Worm (Caenorhabditis elegans) whole organism, L4 larva: ENCODE results near the gene fpn-1.2.

Experiments used
- F10B5.3 ChIP-seq: sonication (generic microtip); optimal IDR thresholded peaks from 2 replicates; lab custom pipeline; 2016; ENCODE audit warnings: mild to moderate bottlenecking, missing genetic modification characterization, missing compliant biosample characterization
- F37D6.2 ChIP-seq: sonication (generic microtip); optimal IDR thresholded peaks from 2 replicates; lab custom pipeline; 2016; ENCODE audit warnings: mild to moderate bottlenecking, missing genetic modification characterization, missing compliant biosample characterization
- F49E8.2 ChIP-seq: sonication (generic microtip); optimal IDR thresholded peaks from 2 replicates; lab custom pipeline; 2016; ENCODE audit warnings: missing compliant biosample characterization, mild to moderate bottlenecking, missing genetic modification characterization, borderline replicate concordance
- R02D3.7 ChIP-seq: fragments of 150-350 bp; sonication (generic microtip); optimal IDR thresholded peaks from 3 replicates; lab custom pipeline; 2014; ENCODE audit warnings: missing biosample characterization, missing genetic modification characterization
- T26A8.4 ChIP-seq: fragments of 200-800 bp; sonication (Bioruptor generic); IDR thresholded peaks from 2 replicates; pipeline ENCODE4 v1.3.6; 2022; ENCODE audit warnings: missing genetic modification characterization, missing compliant biosample characterization
- Y5F2A.4 ChIP-seq: fragments of 200-800 bp; sonication (Bioruptor generic); optimal IDR thresholded peaks from 2 replicates; lab custom pipeline; 2018; ENCODE audit warnings: mild to moderate bottlenecking, missing genetic modification characterization, missing compliant biosample characterization
- ZK337.2 ChIP-seq: fragments of 200-800 bp; sonication (Bioruptor generic); IDR thresholded peaks from 2 replicates; pipeline ENCODE4 v1.3.6; 2022; ENCODE audit warnings: missing genetic modification reagents, missing genetic modification characterization, missing compliant biosample characterization
- ZK546.5 ChIP-seq, 2 experiments: sonication (generic microtip); optimal IDR thresholded peaks; 2 replicates each; lab custom pipeline; 2017; ENCODE audit warnings: missing biosample characterization in 2 of 2, missing genetic modification characterization in 2 of 2
- aha-1 ChIP-seq: fragments of 150-350 bp; peaks from one replicate; lab custom pipeline; 2014; ENCODE audit warnings: missing biosample characterization, missing genetic modification characterization
- attf-4 ChIP-seq: sonication (generic microtip); optimal IDR thresholded peaks from 3 replicates; lab custom pipeline; 2017; ENCODE audit warnings: missing biosample characterization, missing genetic modification characterization
- ceh-44 ChIP-seq: fragments of 200-800 bp; sonication (Bioruptor generic); IDR thresholded peaks from 2 replicates; pipeline ENCODE4 v1.3.6; 2022; ENCODE audit warnings: missing genetic modification reagents, missing genetic modification characterization, missing compliant biosample characterization
- ces-1 ChIP-seq: fragments of 150-350 bp; sonication (generic microtip); optimal IDR thresholded peaks from 4 replicates; lab custom pipeline; 2014; ENCODE audit warnings: missing biosample characterization, missing genetic modification reagents, missing genetic modification characterization
- cey-2 ChIP-seq: sonication (generic microtip); optimal IDR thresholded peaks from 3 replicates; lab custom pipeline; 2017; ENCODE audit warnings: missing genetic modification characterization, mild to moderate bottlenecking, missing compliant biosample characterization, antibody characterized with exemption, borderline replicate concordance; ENCODE audit not compliant: insufficient read depth
- ctbp-1 ChIP-seq: fragments of 200-800 bp; sonication (Bioruptor generic); IDR thresholded peaks from 2 replicates; pipeline ENCODE4 v1.3.6; 2022; ENCODE audit warnings: missing genetic modification reagents, missing genetic modification characterization, missing compliant biosample characterization
- daf-12 ChIP-seq: fragments of 150-350 bp; optimal IDR thresholded peaks from 2 replicates; lab custom pipeline; 2014; ENCODE audit warnings: missing biosample characterization, missing genetic modification reagents, missing genetic modification characterization
- daf-16 ChIP-seq, 3 experiments: sonication (generic microtip); optimal IDR thresholded peaks; 2 replicates each; lab custom pipeline; 2016 to 2017; ENCODE audit warnings: missing genetic modification characterization in 3 of 3, missing genetic modification reagents in 3 of 3, mild to moderate bottlenecking in 2 of 3, missing compliant biosample characterization in 2 of 3, missing biosample characterization in 1 of 3, moderate library complexity in 1 of 3
- dmd-8 ChIP-seq: fragments of 200-800 bp; sonication (Bioruptor generic); IDR thresholded peaks from 2 replicates; pipeline ENCODE4 v1.3.6; 2022; ENCODE audit warnings: missing genetic modification characterization, missing compliant biosample characterization
- duxl-1 ChIP-seq: sonication (generic microtip); optimal IDR thresholded peaks from 2 replicates; lab custom pipeline; 2016; ENCODE audit warnings: mild to moderate bottlenecking, missing genetic modification characterization, moderate library complexity, missing compliant biosample characterization; ENCODE audit not compliant: poor library complexity
- dve-1 ChIP-seq: sonication (generic microtip); optimal IDR thresholded peaks from 2 replicates; lab custom pipeline; 2017; ENCODE audit warnings: antibody characterized with exemption, mild to moderate bottlenecking, missing genetic modification characterization, missing compliant biosample characterization; ENCODE audit not compliant: insufficient read depth
- egl-27 ChIP-seq: sonication (generic microtip); optimal IDR thresholded peaks from 3 replicates; lab custom pipeline; 2017; ENCODE audit warnings: missing biosample characterization, missing genetic modification reagents, missing genetic modification characterization
- hif-1 ChIP-seq, 2 experiments: sonication (generic microtip); optimal IDR thresholded peaks; 2 replicates each; lab custom pipeline; 2016 to 2017; ENCODE audit warnings: missing compliant biosample characterization in 2 of 2, missing genetic modification characterization in 2 of 2, missing genetic modification reagents in 2 of 2, missing genotype in 2 of 2, mild to moderate bottlenecking in 1 of 2
- hlh-30 ChIP-seq: sonication (generic microtip); optimal IDR thresholded peaks from 2 replicates; lab custom pipeline; 2017; ENCODE audit warnings: antibody characterized with exemption, mild to moderate bottlenecking, missing genetic modification characterization, missing compliant biosample characterization; ENCODE audit not compliant: insufficient read depth
- jun-1 ChIP-seq: fragments of 150-350 bp; optimal IDR thresholded peaks from 2 replicates; lab custom pipeline; 2014; ENCODE audit warnings: missing biosample characterization, missing genetic modification reagents, missing genetic modification characterization
- lin-13 ChIP-seq: fragments of 150-350 bp; optimal IDR thresholded peaks from 2 replicates; lab custom pipeline; 2014; ENCODE audit warnings: missing biosample characterization, missing genetic modification reagents, missing genetic modification characterization
- lir-3 ChIP-seq: sonication (generic microtip); optimal IDR thresholded peaks from 2 replicates; lab custom pipeline; 2016; ENCODE audit warnings: mild to moderate bottlenecking, missing genetic modification characterization, missing compliant biosample characterization
- lsy-2 ChIP-seq, 2 experiments: fragments of 150-350 bp in 1 of 2; sonication (generic microtip) in 1 of 2; optimal IDR thresholded peaks; 2 replicates each; lab custom pipeline; 2014 to 2017; ENCODE audit warnings: missing biosample characterization in 2 of 2, missing genetic modification characterization in 2 of 2
- mdl-1 ChIP-seq, 2 experiments: fragments of 150-350 bp in 1 of 2; sonication (generic microtip) in 1 of 2; optimal IDR thresholded peaks; 2 replicates each; lab custom pipeline; 2014 to 2017; ENCODE audit warnings: missing biosample characterization in 2 of 2, missing genetic modification characterization in 2 of 2
- mep-1 ChIP-seq: fragments of 150-350 bp; sonication (generic microtip); optimal IDR thresholded peaks from 3 replicates; lab custom pipeline; 2014; ENCODE audit warnings: missing biosample characterization, missing genetic modification characterization
- nhr-28 ChIP-seq: fragments of 150-350 bp; optimal IDR thresholded peaks from 2 replicates; lab custom pipeline; 2014; ENCODE audit warnings: missing biosample characterization, missing genetic modification characterization
- nhr-48 ChIP-seq: sonication (generic microtip); optimal IDR thresholded peaks from 2 replicates; lab custom pipeline; 2016; ENCODE audit warnings: mild to moderate bottlenecking, missing genetic modification characterization, missing compliant biosample characterization
- nhr-6 ChIP-seq: fragments of 150-350 bp; optimal IDR thresholded peaks from 2 replicates; lab custom pipeline; 2014; ENCODE audit warnings: missing biosample characterization, missing genetic modification characterization
- pha-4 ChIP-seq, 2 experiments: fragments of 150-350 bp in 1 of 2; fragments of 200-800 bp in 1 of 2; sonication (Bioruptor generic) in 1 of 2; IDR thresholded peaks in 1 of 2; optimal IDR thresholded peaks in 1 of 2; 2 replicates each; pipeline versions ENCODE4 v1.3.6 to Lab custom; 2014 to 2022; ENCODE audit warnings: missing genetic modification characterization in 2 of 2, missing genetic modification reagents in 2 of 2, missing biosample characterization in 1 of 2, missing compliant biosample characterization in 1 of 2
- php-3 ChIP-seq: fragments of 200-800 bp; sonication (Bioruptor generic); IDR thresholded peaks from 2 replicates; pipeline ENCODE4 v1.3.6; 2022; ENCODE audit warnings: missing genetic modification reagents, missing genetic modification characterization, missing compliant biosample characterization
- pqm-1 ChIP-seq: sonication (generic microtip); optimal IDR thresholded peaks from 2 replicates; lab custom pipeline; 2017; ENCODE audit warnings: missing biosample characterization, missing genetic modification characterization
- rbr-2 ChIP-seq: sonication (generic microtip); optimal IDR thresholded peaks from 2 replicates; lab custom pipeline; 2016; ENCODE audit warnings: missing genotype, missing genetic modification characterization, missing compliant biosample characterization
- saeg-2 ChIP-seq: fragments of 200-800 bp; sonication (Bioruptor generic); IDR thresholded peaks from 2 replicates; pipeline ENCODE4 v1.3.6; 2022; ENCODE audit warnings: missing genetic modification reagents, missing genetic modification characterization, missing compliant biosample characterization
- set-16 ChIP-seq: fragments of 200-800 bp; sonication (Bioruptor generic); IDR thresholded peaks from 2 replicates; pipeline ENCODE4 v1.3.6; 2022; ENCODE audit warnings: missing genetic modification reagents, missing genetic modification characterization, missing compliant biosample characterization
- skn-1 ChIP-seq: fragments of 150-350 bp; optimal IDR thresholded peaks from 2 replicates; lab custom pipeline; 2014; ENCODE audit warnings: missing biosample characterization, missing genetic modification characterization
- snpc-4 ChIP-seq: fragments of 150-350 bp; optimal IDR thresholded peaks from 2 replicates; lab custom pipeline; 2014; ENCODE audit warnings: missing biosample characterization, missing genetic modification characterization
- spr-1 ChIP-seq: sonication (generic microtip); optimal IDR thresholded peaks from 2 replicates; lab custom pipeline; 2016; ENCODE audit warnings: mild to moderate bottlenecking, missing genetic modification characterization, missing compliant biosample characterization
- tag-97 ChIP-seq: fragments of 200-800 bp; sonication (Bioruptor generic); IDR thresholded peaks from 2 replicates; pipeline ENCODE4 v1.3.6; 2022; ENCODE audit warnings: missing genetic modification characterization, missing compliant biosample characterization
- unc-62 ChIP-seq, 3 experiments: fragments of 150-350 bp in 1 of 3; sonication (generic microtip); optimal IDR thresholded peaks in 2 of 3; peaks in 1 of 3; 1 replicate in 1 of 3; 2 replicates in 2 of 3; lab custom pipeline; 2014 to 2017; ENCODE audit warnings: missing biosample characterization in 3 of 3, missing genetic modification characterization in 3 of 3, missing genetic modification reagents in 3 of 3, missing genotype in 1 of 3
- zag-1 ChIP-seq: fragments of 150-350 bp; optimal IDR thresholded peaks from 2 replicates; lab custom pipeline; 2014; ENCODE audit warnings: missing biosample characterization, missing genetic modification characterization
- ztf-7 ChIP-seq: fragments of 150-350 bp; optimal IDR thresholded peaks from 2 replicates; lab custom pipeline; 2014; ENCODE audit warnings: missing biosample characterization, missing genetic modification characterization

fpn-1.2 gene

ce11 chrV:1474486-1475125 lies 10.1 kb upstream of the fpn-1.2 start, which contains the start of the genes F53E2.2 and unc-60 (continued):
- TF ChIP-seq pha-4 (GFP tag; IDR thresholded peaks at IDR 0.05; lab: Robert Waterston, UW) (peak; percentile 61; the same call in 1 of the 2 replicates), pha-4 (tag; optimal IDR thresholded peaks at IDR 0.05; lab: Kevin White, UChicago) (no peak), cey-2 (tag; lab: Kevin White, UChicago) (no peak), ztf-7 (tag; lab: Kevin White, UChicago) (no peak), F49E8.2 (tag; lab: Kevin White, UChicago) (no peak), F37D6.2 (tag; lab: Kevin White, UChicago) (peak; percentile 42), ces-1 (GFP tag; lab: Kevin White, UChicago) (peak; percentile 16), nhr-6 (no peak), mdl-1 (tag; optimal IDR thresholded peaks at IDR 0.05; lab: Kevin White, UChicago) (peak; percentile 12 to 77), unc-62 (GFP tag; optimal IDR thresholded peaks at IDR 0.05 in 1 of 2; lab: Kevin White, UChicago) (peak in 1 of 2 experiments; percentile 92), unc-62 (tag; optimal IDR thresholded peaks at IDR 0.05; lab: Kevin White, UChicago) (no peak), F10B5.3 (tag; lab: Kevin White, UChicago) (no peak), nhr-28 (tag; lab: Kevin White, UChicago) (peak; percentile 53), lsy-2 (tag; optimal IDR thresholded peaks at IDR 0.05; lab: Kevin White, UChicago) (peak; percentile 29 to 50), rbr-2 (peak; percentile 84), tag-97 (GFP tag; lab: Robert Waterston, UW) (no peak), hif-1 (tag; optimal IDR thresholded peaks at IDR 0.05; lab: Kevin White, UChicago) (peak in 1 of 2 experiments; percentile 40), hlh-30 (tag; lab: Kevin White, UChicago) (peak; percentile 72), spr-1 (tag; lab: Kevin White, UChicago) (peak; percentile 37), T26A8.4 (GFP tag; lab: Robert Waterston, UW) (peak; percentile 59), set-16 (peak; percentile 89)
- TF ChIP-seq, all 104 proteins: peak for 33

DNA sequence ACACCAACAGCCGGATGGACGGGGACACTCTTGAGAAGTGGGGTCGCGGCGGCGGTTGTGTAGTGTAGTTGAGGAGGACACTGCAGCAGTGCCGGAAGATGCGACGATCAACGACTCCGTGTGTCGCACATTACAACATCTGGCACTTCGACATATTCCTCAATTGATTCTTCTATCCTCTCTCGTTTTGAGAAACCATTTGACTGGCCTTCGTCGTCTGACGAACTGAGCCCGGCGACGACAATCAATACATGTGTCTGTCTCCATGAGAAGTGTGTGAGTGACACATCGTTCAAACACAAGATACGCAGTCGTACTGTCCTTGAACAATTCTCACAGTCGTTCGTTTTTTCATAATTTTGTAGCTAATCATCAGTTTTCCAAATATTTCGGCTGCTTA lies 8.1 kb upstream of the fpn-1.2 start:
- TF ChIP-seq zag-1 = no peak
- no peak for TF ChIP-seq pqm-1 (tag; lab: Kevin White, UChicago)
- no peak for TF ChIP-seq F37D6.2 (tag; lab: Kevin White, UChicago)
- TF ChIP-seq ZK546.5 (tag; optimal IDR thresholded peaks at IDR 0.05; lab: Kevin White, UChicago) = no peak
- TF ChIP-seq unc-62 (GFP tag; optimal IDR thresholded peaks at IDR 0.05 in 1 of 2; lab: Kevin White, UChicago) = peak in 1 of 2 experiments; percentile 12
- TF ChIP-seq unc-62 (tag; optimal IDR thresholded peaks at IDR 0.05; lab: Kevin White, UChicago) = no peak
- no peak for TF ChIP-seq dve-1 (tag; lab: Kevin White, UChicago)
- no peak for TF ChIP-seq rbr-2
- no peak for TF ChIP-seq lin-13
- peak; percentile 82 for TF ChIP-seq aha-1 (tag; lab: Kevin White, UChicago)
- no peak for TF ChIP-seq ZK337.2 (GFP tag; lab: Robert Waterston, UW)
- TF ChIP-seq daf-16 (GFP tag; optimal IDR thresholded peaks at IDR 0.05; lab: Kevin White, UChicago) = no peak
- TF ChIP-seq daf-16 (tag; optimal IDR thresholded peaks at IDR 0.05; lab: Kevin White, UChicago) = no peak
- TF ChIP-seq egl-27 (tag; lab: Kevin White, UChicago) = no peak
- peak; percentile 65 for TF ChIP-seq hlh-30 (tag; lab: Kevin White, UChicago)
- no peak for TF ChIP-seq R02D3.7 (tag; lab: Kevin White, UChicago)
- peak; percentile 18 for TF ChIP-seq nhr-28 (tag; lab: Kevin White, UChicago)
- no peak for TF ChIP-seq ceh-44
- no peak for TF ChIP-seq snpc-4 (tag; lab: Kevin White, UChicago)
- TF ChIP-seq skn-1 (tag; lab: Kevin White, UChicago) = no peak
- TF ChIP-seq mep-1 = no peak
- no peak for TF ChIP-seq attf-4 (tag; lab: Kevin White, UChicago)
- TF ChIP-seq saeg-2 (GFP tag; lab: Robert Waterston, UW) = no peak
- no peak for TF ChIP-seq nhr-48 (tag; lab: Kevin White, UChicago)
- TF ChIP-seq set-16 = no peak
- TF ChIP-seq dmd-8 (GFP tag; lab: Robert Waterston, UW) = no peak
- no peak for TF ChIP-seq duxl-1 (tag; lab: Kevin White, UChicago)
- no peak for TF ChIP-seq lsy-2 (tag; optimal IDR thresholded peaks at IDR 0.05; lab: Kevin White, UChicago)
- TF ChIP-seq ztf-7 (tag; lab: Kevin White, UChicago) = no peak
- TF ChIP-seq pha-4 (GFP tag; IDR thresholded peaks at IDR 0.05; lab: Robert Waterston, UW) = no peak
- no peak for TF ChIP-seq pha-4 (tag; optimal IDR thresholded peaks at IDR 0.05; lab: Kevin White, UChicago)
- no peak for TF ChIP-seq lir-3 (tag; lab: Kevin White, UChicago)
- no peak for TF ChIP-seq ctbp-1 (GFP tag; lab: Robert Waterston, UW)
- TF ChIP-seq hif-1 (tag; optimal IDR thresholded peaks at IDR 0.05; lab: Kevin White, UChicago) = no peak
- no peak for TF ChIP-seq Y5F2A.4
- no peak for TF ChIP-seq php-3
- no peak for TF ChIP-seq daf-12
- no peak for TF ChIP-seq jun-1
- no peak for TF ChIP-seq F49E8.2 (tag; lab: Kevin White, UChicago)
